Fruit fly (Drosophila melanogaster): ENCODE results near the gene Atg16.

Atg16 gene

dm6 chr3R:29867895-29868294, 33.0 kb upstream of the Atg16 start:
- TF ChIP-seq CG9705 (GFP tag; optimal IDR thresholded peaks at IDR 0.05) (no peak), psq (GFP tag; optimal IDR thresholded peaks at IDR 0.05) (no peak), Hnf4 (GFP tag; optimal IDR thresholded peaks at IDR 0.05) (no peak), Hr78 (GFP tag; optimal IDR thresholded peaks at IDR 0.05) (no peak), CrebA (GFP tag; optimal IDR thresholded peaks at IDR 0.05; ENCODE audit: borderline replicate concordance) (no peak), N (GFP tag; optimal IDR thresholded peaks at IDR 0.05) (no peak), OdsH (GFP tag; optimal IDR thresholded peaks at IDR 0.05) (no peak), h (GFP tag; optimal IDR thresholded peaks at IDR 0.05) (no peak)

dm6 chr3R:29867470-29867869, 32.6 kb upstream of the Atg16 start:
- no peak for TF ChIP-seq Rel (GFP tag; optimal IDR thresholded peaks at IDR 0.05)
- peak; percentile 99 for TF ChIP-seq Rel (tag; optimal IDR thresholded peaks at IDR 0.05)
- TF ChIP-seq Abd-B (GFP tag; optimal IDR thresholded peaks at IDR 0.05), result no peak

- TF ChIP-seq rgr (GFP tag; optimal IDR thresholded peaks at IDR 0.05) (peak; percentile 66), ey (GFP tag; optimal IDR thresholded peaks at IDR 0.05) (no peak), h (GFP tag; optimal IDR thresholded peaks at IDR 0.05) (no peak), Hnf4 (GFP tag; optimal IDR thresholded peaks at IDR 0.05) (peak; percentile 5), foxo (GFP tag; optimal IDR thresholded peaks at IDR 0.05) (peak in 1 of 2 experiments; percentile 4), Hr83 (GFP tag; optimal IDR thresholded peaks at IDR 0.05; ENCODE audit: poor library complexity, severe bottlenecking) (peak; percentile 69), Sp1 (GFP tag; optimal IDR thresholded peaks at IDR 0.05) (peak; percentile 22), OdsH (GFP tag; optimal IDR thresholded peaks at IDR 0.05) (peak; percentile 41)
Measured at dm6 chr3R:29866706-29867105, 31.8 kb upstream of the Atg16 start.

dm6 chr3R:29862795-29863194, 27.9 kb upstream of the Atg16 start:
- TF ChIP-seq dmrt93B (GFP tag; optimal IDR thresholded peaks at IDR 0.05), result no peak
- no peak for TF ChIP-seq HLH106 (tag; optimal IDR thresholded peaks at IDR 0.05)
- TF ChIP-seq Hr78 (GFP tag; optimal IDR thresholded peaks at IDR 0.05), result no peak
- TF ChIP-seq dl (GFP tag; optimal IDR thresholded peaks at IDR 0.05; ENCODE audit: insufficient read depth in 1 of 2, partially characterized antibody in 2 of 2), result no peak
- no peak for TF ChIP-seq Abd-B (GFP tag; optimal IDR thresholded peaks at IDR 0.05)
- no peak for TF ChIP-seq CrebA (GFP tag; optimal IDR thresholded peaks at IDR 0.05; ENCODE audit: borderline replicate concordance)
- TF ChIP-seq fru (GFP tag; optimal IDR thresholded peaks at IDR 0.05), result no peak

dm6 chr3R:29861432-29862249, 26.7 kb upstream of the Atg16 start, which contains the start of the genes CG15514 and RpS8:
Gene CG15514 (minus strand): TSS chr3R:29861494.
Gene RpS8 (plus strand): TSS chr3R:29861582.
- TF ChIP-seq br (GFP tag; optimal IDR thresholded peaks at IDR 0.05) (peak; percentile 26), Vsx2 (GFP tag; optimal IDR thresholded peaks at IDR 0.05; ENCODE audit: partially characterized antibody) (no peak), Dfd (GFP tag; optimal IDR thresholded peaks at IDR 0.05) (no peak), dmrt93B (GFP tag; optimal IDR thresholded peaks at IDR 0.05) (no peak), dsf (GFP tag; optimal IDR thresholded peaks at IDR 0.05; ENCODE audit: borderline replicate concordance) (no peak), rgr (GFP tag; optimal IDR thresholded peaks at IDR 0.05) (peak; percentile 64), sv (GFP tag; optimal IDR thresholded peaks at IDR 0.05) (peak; percentile 26), sage (GFP tag; optimal IDR thresholded peaks at IDR 0.05) (no peak), fru (GFP tag; optimal IDR thresholded peaks at IDR 0.05) (no peak), dl (GFP tag; optimal IDR thresholded peaks at IDR 0.05; ENCODE audit: insufficient read depth in 1 of 2, partially characterized antibody in 2 of 2) (no peak), HLH106 (tag; optimal IDR thresholded peaks at IDR 0.05) (peak; percentile 58), lola (GFP tag; optimal IDR thresholded peaks at IDR 0.05) (no peak), jim (GFP tag; optimal IDR thresholded peaks at IDR 0.05) (no peak), OdsH (GFP tag; optimal IDR thresholded peaks at IDR 0.05) (peak; percentile 63), CG9705 (GFP tag; optimal IDR thresholded peaks at IDR 0.05) (peak; percentile 75), Rel (GFP tag; optimal IDR thresholded peaks at IDR 0.05) (no peak), Rel (tag; optimal IDR thresholded peaks at IDR 0.05) (peak; percentile 30), brk (GFP tag; optimal IDR thresholded peaks at IDR 0.05) (no peak), usp (GFP tag; optimal IDR thresholded peaks at IDR 0.05) (no peak), pan (optimal IDR thresholded peaks at IDR 0.05) (no peak), woc (GFP tag; optimal IDR thresholded peaks at IDR 0.05) (no peak), GATAd (GFP tag; optimal IDR thresholded peaks at IDR 0.05) (no peak), Sp1 (GFP tag; optimal IDR thresholded peaks at IDR 0.05) (peak; percentile 61), Hr83 (GFP tag; optimal IDR thresholded peaks at IDR 0.05; ENCODE audit: poor library complexity, severe bottlenecking) (no peak), tai (GFP tag; optimal IDR thresholded peaks at IDR 0.05) (no peak), psq (GFP tag; optimal IDR thresholded peaks at IDR 0.05) (peak; percentile 44), h (GFP tag; optimal IDR thresholded peaks at IDR 0.05) (peak; percentile 47), Myc (optimal IDR thresholded peaks at IDR 0.05) (peak; percentile 76), Dif (GFP tag; optimal IDR thresholded peaks at IDR 0.05; ENCODE audit: partially characterized antibody) (no peak), Abd-B (GFP tag; optimal IDR thresholded peaks at IDR 0.05) (no peak), foxo (GFP tag; optimal IDR thresholded peaks at IDR 0.05) (peak in 1 of 2 experiments; percentile 60), N (GFP tag; optimal IDR thresholded peaks at IDR 0.05) (no peak), ey (GFP tag; optimal IDR thresholded peaks at IDR 0.05) (peak; percentile 27)
